Fruit fly (Drosophila melanogaster) whole organism, prepupa: ENCODE measurements around the gene ras.

Source experiments
- CG16779 ChIP-seq: fragments of 200-800 bp; sonication (Bioruptor generic); optimal IDR thresholded peaks from 3 replicates; lab custom pipeline; 2017; ENCODE audit warnings: missing biosample characterization, mild to moderate bottlenecking, missing genetic modification characterization
- CG32006 ChIP-seq: fragments of 200-800 bp; sonication (Bioruptor generic); optimal IDR thresholded peaks from 3 replicates; lab custom pipeline; 2017; ENCODE audit warnings: missing biosample characterization, mild to moderate bottlenecking, missing genetic modification characterization
- CG6163 ChIP-seq: fragments of 200-800 bp; sonication (Bioruptor generic); IDR thresholded peaks from 3 replicates; pipeline ENCODE4 v1.3.6; 2022; ENCODE audit warnings: missing biosample characterization, missing genetic modification characterization
- CG6276 ChIP-seq: fragments of 200-800 bp; sonication (Bioruptor generic); optimal IDR thresholded peaks from 2 replicates; lab custom pipeline; 2017; ENCODE audit warnings: missing biosample characterization, mild to moderate bottlenecking, missing genetic modification characterization
- CG6854 ChIP-seq: fragments of 200-800 bp; sonication (Bioruptor generic); optimal IDR thresholded peaks from 2 replicates; lab custom pipeline; 2017; ENCODE audit warnings: missing biosample characterization, mild to moderate bottlenecking, missing genetic modification characterization
- CG7368 ChIP-seq: fragments of 200-800 bp; sonication (Bioruptor generic); optimal IDR thresholded peaks from 3 replicates; lab custom pipeline; 2016; ENCODE audit warnings: missing biosample characterization, missing genetic modification characterization
- CG8119 ChIP-seq: fragments of 200-800 bp; sonication (Bioruptor generic); IDR thresholded peaks from 3 replicates; pipeline ENCODE4 v1.3.6; 2022; ENCODE audit warnings: missing biosample characterization, missing genetic modification characterization
- CG8319 ChIP-seq: fragments of 200-800 bp; sonication (Bioruptor generic); optimal IDR thresholded peaks from 3 replicates; lab custom pipeline; 2016; ENCODE audit warnings: missing biosample characterization, missing genetic modification characterization
- Eip75B ChIP-seq: fragments of 200-800 bp; sonication (Bioruptor generic); optimal IDR thresholded peaks from 3 replicates; lab custom pipeline; 2016; ENCODE audit warnings: missing biosample characterization, missing genetic modification characterization
- Ets96B ChIP-seq: fragments of 200-800 bp; optimal IDR thresholded peaks from 2 replicates; lab custom pipeline; 2019; ENCODE audit warnings: missing biosample characterization, mild to moderate bottlenecking, missing genetic modification characterization, moderate library complexity
- Sox102F ChIP-seq: fragments of 200-800 bp; sonication (Bioruptor generic); optimal IDR thresholded peaks from 2 replicates; lab custom pipeline; 2016; ENCODE audit warnings: missing biosample characterization, mild to moderate bottlenecking, missing genetic modification characterization
- achi ChIP-seq: fragments of 200-800 bp; sonication (Bioruptor generic); optimal IDR thresholded peaks from 3 replicates; lab custom pipeline; 2016; ENCODE audit warnings: missing biosample characterization, missing genetic modification characterization
- acj6 ChIP-seq: fragments of 200-800 bp; sonication (Bioruptor generic); optimal IDR thresholded peaks from 3 replicates; lab custom pipeline; 2016; ENCODE audit warnings: missing biosample characterization, missing genetic modification characterization

- no peak for TF ChIP-seq Sox102F
- no peak for TF ChIP-seq Ets96B
- no peak for TF ChIP-seq CG16779 (tag; lab: Kevin White, UChicago)
- peak; percentile 52; the same call in 2 of the 3 replicates for TF ChIP-seq CG6163 (GFP tag; lab: Robert Waterston, UW)
- TF ChIP-seq CG6854, result no peak
- TF ChIP-seq CG8119, result 0 out of 3 replicates have a peak, but pooled peaks have one; percentile 20
- TF ChIP-seq CG6276 (GFP tag; lab: Kevin White, UChicago), result peak; percentile 56
- TF ChIP-seq CG7368 (GFP tag; lab: Kevin White, UChicago), result no peak
- TF ChIP-seq Eip75B, result no peak
- no peak for TF ChIP-seq acj6 (GFP tag; lab: Kevin White, UChicago)
- TF ChIP-seq achi (GFP tag; lab: Kevin White, UChicago), result no peak
- TF ChIP-seq CG32006 (GFP tag; lab: Kevin White, UChicago), result no peak
- TF ChIP-seq CG8319 (GFP tag; lab: Kevin White, UChicago), result no peak
Observed at dm6 chrX:10742578-10742976, 1.7 kb upstream of the ras start.
